Worm (Caenorhabditis elegans) whole organism, L1 larva: ENCODE measurements around the gene Y57G11C.3.
"Not testable (repeated sequence)": the region's sequence is repeated elsewhere in the genome, so short reads cannot be mapped to it uniquely, and the experiment has no call there.

Experiments used
- C16A3.4 ChIP-seq: fragments of 150-350 bp; optimal IDR thresholded peaks from 2 replicates; lab custom pipeline; 2014; ENCODE audit warnings: missing biosample characterization, missing genetic modification characterization
- alr-1 ChIP-seq: fragments of 200-800 bp; sonication (Bioruptor generic); optimal IDR thresholded peaks from 2 replicates; lab custom pipeline; 2018; ENCODE audit warnings: borderline replicate concordance, mild to moderate bottlenecking, missing genetic modification characterization, missing compliant biosample characterization
- ama-1 ChIP-seq: fragments of 150-350 bp; optimal IDR thresholded peaks from 2 replicates; lab custom pipeline; 2014
- ceh-82 ChIP-seq, 3 experiments: fragments of 150-350 bp in 1 of 3; sonication (generic microtip) in 2 of 3; optimal IDR thresholded peaks; 2 replicates each; lab custom pipeline; 2014 to 2017; ENCODE audit warnings: missing biosample characterization in 3 of 3, missing genetic modification characterization in 3 of 3
- ces-1 ChIP-seq: fragments of 150-350 bp; optimal IDR thresholded peaks from 2 replicates; lab custom pipeline; 2014; ENCODE audit warnings: missing biosample characterization, missing genetic modification reagents, missing genetic modification characterization
- dpl-1 ChIP-seq, 3 experiments: fragments of 150-350 bp in 2 of 3; sonication (generic microtip) in 1 of 3; optimal IDR thresholded peaks; 2 replicates each; lab custom pipeline; 2014 to 2017; ENCODE audit warnings: missing biosample characterization in 3 of 3, missing genetic modification characterization in 3 of 3, missing genetic modification reagents in 3 of 3
- efl-1 ChIP-seq, 4 experiments: fragments of 150-350 bp; optimal IDR thresholded peaks in 3 of 4; peaks in 1 of 4; 1 replicate in 1 of 4; 2 replicates in 3 of 4; lab custom pipeline; 2014; ENCODE audit warnings: missing biosample characterization in 2 of 4, missing genetic modification characterization in 2 of 4, missing genetic modification reagents in 2 of 4
- efl-3 ChIP-seq: fragments of 200-800 bp; sonication (Bioruptor generic); optimal IDR thresholded peaks from 2 replicates; lab custom pipeline; 2018; ENCODE audit warnings: mild to moderate bottlenecking, missing genetic modification characterization, missing compliant biosample characterization
- egl-27 ChIP-seq, 2 experiments: fragments of 150-350 bp in 1 of 2; sonication (generic microtip); optimal IDR thresholded peaks; 3 replicates each; lab custom pipeline; 2017 to 2018; ENCODE audit warnings: missing biosample characterization in 2 of 2, missing genetic modification characterization in 2 of 2, missing genetic modification reagents in 2 of 2
- elt-3 ChIP-seq, 6 experiments: fragments of 150-350 bp in 1 of 6; sonication (generic microtip); optimal IDR thresholded peaks; 2 replicates each; lab custom pipeline; 2017 to 2018; ENCODE audit warnings: missing biosample characterization in 6 of 6, missing genetic modification characterization in 6 of 6, inconsistent platforms in 1 of 6
- fkh-4 ChIP-seq: sonication (generic microtip); optimal IDR thresholded peaks from 2 replicates; lab custom pipeline; 2016; ENCODE audit warnings: missing compliant biosample characterization, missing genetic modification characterization, borderline replicate concordance
- isw-1 ChIP-seq: fragments of 200-800 bp; sonication (Bioruptor generic); IDR thresholded peaks from 2 replicates; pipeline ENCODE4 v1.3.6; 2022; ENCODE audit warnings: missing genetic modification characterization, missing compliant biosample characterization
- lin-15B ChIP-seq: fragments of 150-350 bp; sonication (generic microtip); optimal IDR thresholded peaks from 3 replicates; lab custom pipeline; 2014; ENCODE audit warnings: missing biosample characterization, missing genetic modification characterization
- lin-35 ChIP-seq, 2 experiments: fragments of 150-350 bp; optimal IDR thresholded peaks; 2 replicates each; lab custom pipeline; 2014; ENCODE audit warnings: missing biosample characterization in 2 of 2, missing genetic modification characterization in 2 of 2, missing genetic modification reagents in 2 of 2
- nhr-11 ChIP-seq: fragments of 150-350 bp; optimal IDR thresholded peaks from 2 replicates; lab custom pipeline; 2014; ENCODE audit warnings: missing biosample characterization, missing genetic modification characterization
- nhr-12 ChIP-seq: sonication (generic microtip); optimal IDR thresholded peaks from 2 replicates; lab custom pipeline; 2017; ENCODE audit warnings: missing biosample characterization, missing genetic modification characterization
- nhr-76 ChIP-seq: sonication (generic microtip); optimal IDR thresholded peaks from 2 replicates; lab custom pipeline; 2017; ENCODE audit warnings: missing biosample characterization, missing genetic modification characterization
- pqm-1 ChIP-seq: sonication (generic microtip); optimal IDR thresholded peaks from 3 replicates; lab custom pipeline; 2017; ENCODE audit warnings: missing biosample characterization, missing genetic modification characterization
- skn-1 ChIP-seq: fragments of 150-350 bp; optimal IDR thresholded peaks from 2 replicates; lab custom pipeline; 2014; ENCODE audit warnings: missing biosample characterization, missing genetic modification characterization
- sptf-1 ChIP-seq: fragments of 150-350 bp; optimal IDR thresholded peaks from 2 replicates; lab custom pipeline; 2014; ENCODE audit warnings: missing biosample characterization, missing genetic modification characterization
- unc-86 ChIP-seq: sonication (generic microtip); optimal IDR thresholded peaks from 2 replicates; lab custom pipeline; 2016; ENCODE audit warnings: missing genetic modification characterization, missing compliant biosample characterization
- ztf-11 ChIP-seq, 2 experiments: sonication (generic microtip); optimal IDR thresholded peaks; 2 replicates each; lab custom pipeline; 2016 to 2017; ENCODE audit warnings: missing genetic modification characterization in 2 of 2, missing biosample characterization in 1 of 2, missing compliant biosample characterization in 1 of 2
- ztf-4 ChIP-seq: fragments of 150-350 bp; optimal IDR thresholded peaks from 2 replicates; lab custom pipeline; 2014; ENCODE audit warnings: missing biosample characterization, missing genetic modification characterization

Gene Y57G11C.3

ce11 chrIV:14770663-14771062 lies 2.7 kb downstream of the Y57G11C.3 start:
- no peak for TF ChIP-seq alr-1 (tag; lab: Kevin White, UChicago)
- TF ChIP-seq egl-27 (tag; optimal IDR thresholded peaks at IDR 0.05; lab: Kevin White, UChicago): no peak
- TF ChIP-seq efl-1 (optimal IDR thresholded peaks at IDR 0.05; lab: Kevin White, UChicago): no peak
- peak in 1 of 2 experiments; percentile 42 for TF ChIP-seq efl-1 (GFP tag; optimal IDR thresholded peaks at IDR 0.05 in 1 of 2; lab: Kevin White, UChicago)

- no peak for TF ChIP-seq ceh-82 (tag; optimal IDR thresholded peaks at IDR 0.05; lab: Kevin White, UChicago)
- TF ChIP-seq efl-3: no peak
- TF ChIP-seq, all 84 proteins: peak for 0
Observed at ce11 chrIV:14771325-14771724, 3.3 kb downstream of the Y57G11C.3 start, which contains the start of gene degl-1. Gene degl-1, minus strand, starts transcription at chrIV:14771425.

ce11 chrIV:14773280-14774071 lies 5.5 kb downstream of the Y57G11C.3 start, which contains the start of gene Y57G11C.36:
Gene Y57G11C.36, minus strand, starts transcription at chrIV:14773781.
- TF ChIP-seq ztf-11 (tag; optimal IDR thresholded peaks at IDR 0.05; lab: Kevin White, UChicago) (no peak), nhr-12 (tag; lab: Kevin White, UChicago) (no peak), efl-1 (optimal IDR thresholded peaks at IDR 0.05; lab: Kevin White, UChicago) (no peak), efl-1 (GFP tag; optimal IDR thresholded peaks at IDR 0.05 in 1 of 2; lab: Kevin White, UChicago) (peak in 1 of 2 experiments; percentile 60), sptf-1 (no peak), unc-86 (peak; percentile 68), fkh-4 (tag; lab: Kevin White, UChicago) (no peak), dpl-1 (GFP tag; optimal IDR thresholded peaks at IDR 0.05; lab: Kevin White, UChicago) (peak in 1 of 3 experiments; percentile 10), nhr-11 (tag; lab: Kevin White, UChicago) (no peak)
- TF ChIP-seq, all 84 proteins: peak for 3

ce11 chrIV:14774454-14774853 lies 6.5 kb downstream of the Y57G11C.3 start, which contains the start of gene Y57G11C.51:
Gene Y57G11C.51, minus strand, starts transcription at chrIV:14774554.
- TF ChIP-seq C16A3.4, fkh-4, pqm-1 (tag; lab: Kevin White, UChicago): not testable (repeated sequence)

ce11 chrIV:14780566-14780965 lies 12.6 kb downstream of the Y57G11C.3 start:
- peak in 1 of 2 experiments; percentile 29 for TF ChIP-seq efl-1 (optimal IDR thresholded peaks at IDR 0.05; lab: Kevin White, UChicago)
- peak in 1 of 2 experiments; percentile 8 for TF ChIP-seq efl-1 (GFP tag; optimal IDR thresholded peaks at IDR 0.05 in 1 of 2; lab: Kevin White, UChicago)

ce11 chrIV:14781537-14781936 lies 13.5 kb downstream of the Y57G11C.3 start, which contains the start of gene Y57G11C.8:
Gene Y57G11C.8, plus strand, starts transcription at chrIV:14781837.
- TF ChIP-seq lin-35 (GFP tag; optimal IDR thresholded peaks at IDR 0.05; lab: Kevin White, UChicago) (no peak), elt-3 (tag; optimal IDR thresholded peaks at IDR 0.05; lab: Kevin White, UChicago) (no peak), nhr-76 (tag; lab: Kevin White, UChicago) (no peak), isw-1 (GFP tag; lab: Robert Waterston, UW) (no peak), lin-15B (tag; lab: Kevin White, UChicago) (no peak), ces-1 (GFP tag; lab: Kevin White, UChicago) (no peak), efl-1 (optimal IDR thresholded peaks at IDR 0.05; lab: Kevin White, UChicago) (no peak), efl-1 (GFP tag; optimal IDR thresholded peaks at IDR 0.05 in 1 of 2; lab: Kevin White, UChicago) (no peak)

ce11 chrIV:14782211-14782610 lies 14.2 kb downstream of the Y57G11C.3 start, which contains the start of gene Y57G11C.1130:
Gene Y57G11C.1130, plus strand, starts transcription at chrIV:14782511.
- TF ChIP-seq ama-1 (lab: Kevin White, UChicago) (no peak), ztf-4 (tag; lab: Kevin White, UChicago) (no peak), skn-1 (tag; lab: Kevin White, UChicago) (no peak)
- TF ChIP-seq, all 84 proteins: peak for 0
